Fruit fly (Drosophila melanogaster) whole organism, embryonic: ENCODE data around the gene CG14277.

Source experiments
- Abd-B ChIP-seq: fragments of 200-800 bp; sonication (Bioruptor generic); optimal IDR thresholded peaks from 2 replicates; lab custom pipeline; 2018; ENCODE audit warnings: missing biosample characterization, mild to moderate bottlenecking, missing genetic modification characterization, moderate library complexity
- BEAF-32 ChIP-seq: fragments of 200-800 bp; sonication (Bioruptor generic); optimal IDR thresholded peaks from 3 replicates; lab custom pipeline; 2017; ENCODE audit warnings: missing biosample characterization, missing genetic modification characterization, mild to moderate bottlenecking, moderate library complexity, missing genetic modification reagents
- C15 ChIP-seq: fragments of 200-800 bp; sonication (Bioruptor generic); IDR thresholded peaks from 3 replicates; pipeline ENCODE4 v1.3.6; 2022; ENCODE audit warnings: missing biosample characterization, missing genetic modification characterization
- CG10543 ChIP-seq: fragments of 200-800 bp; sonication (Bioruptor generic); optimal IDR thresholded peaks from 3 replicates; lab custom pipeline; 2017; ENCODE audit warnings: missing biosample characterization, mild to moderate bottlenecking, missing genetic modification characterization, moderate library complexity
- CG10565 ChIP-seq: fragments of 200-800 bp; sonication (Bioruptor generic); optimal IDR thresholded peaks from 3 replicates; lab custom pipeline; 2016; ENCODE audit warnings: missing biosample characterization, mild to moderate bottlenecking, missing genetic modification characterization
- CG11504 ChIP-seq: fragments of 200-800 bp; sonication (Bioruptor generic); optimal IDR thresholded peaks from 3 replicates; lab custom pipeline; 2019; ENCODE audit warnings: missing biosample characterization, mild to moderate bottlenecking, missing genetic modification characterization, moderate library complexity
- CG12299 ChIP-seq: fragments of 200-800 bp; sonication (Bioruptor generic); optimal IDR thresholded peaks from 2 replicates; lab custom pipeline; 2018; ENCODE audit warnings: missing biosample characterization, mild to moderate bottlenecking, missing genetic modification characterization
- CG13123 ChIP-seq: fragments of 200-800 bp; sonication (Bioruptor generic); optimal IDR thresholded peaks from 2 replicates; lab custom pipeline; 2016; ENCODE audit warnings: missing biosample characterization, missing genetic modification characterization
- CG14441 ChIP-seq: fragments of 200-800 bp; sonication (Bioruptor generic); IDR thresholded peaks from 2 replicates; pipeline ENCODE4 v1.3.6; 2022; ENCODE audit warnings: missing biosample characterization, missing genetic modification characterization
- CG15073 ChIP-seq: fragments of 200-800 bp; sonication (Bioruptor generic); optimal IDR thresholded peaks from 2 replicates; lab custom pipeline; 2016; ENCODE audit warnings: missing biosample characterization, missing genetic modification characterization
- CG16813 ChIP-seq: fragments of 200-800 bp; sonication (Bioruptor generic); IDR thresholded peaks from 3 replicates; pipeline ENCODE4 v1.3.6; 2022; ENCODE audit warnings: missing biosample characterization, missing genetic modification characterization; ENCODE audit not compliant: partially characterized antibody
- CG17385 ChIP-seq: fragments of 200-800 bp; sonication (Bioruptor generic); optimal IDR thresholded peaks from 3 replicates; lab custom pipeline; 2018; ENCODE audit warnings: missing biosample characterization, mild to moderate bottlenecking, missing genetic modification characterization
- CG1792 ChIP-seq: fragments of 200-800 bp; sonication (Bioruptor generic); optimal IDR thresholded peaks from 2 replicates; lab custom pipeline; 2016; ENCODE audit warnings: missing biosample characterization, missing genetic modification characterization
- CG18011 ChIP-seq: fragments of 200-800 bp; sonication (Bioruptor generic); optimal IDR thresholded peaks from 2 replicates; lab custom pipeline; 2017; ENCODE audit warnings: missing biosample characterization, missing genetic modification characterization, mild to moderate bottlenecking, moderate library complexity, missing genotype
- CG1832 ChIP-seq: fragments of 200-800 bp; sonication (Bioruptor generic); optimal IDR thresholded peaks from 2 replicates; lab custom pipeline; 2017; ENCODE audit warnings: missing biosample characterization, mild to moderate bottlenecking, missing genetic modification characterization, inconsistent platforms
- CG2712 ChIP-seq: fragments of 200-800 bp; optimal IDR thresholded peaks from 3 replicates; lab custom pipeline; 2019; ENCODE audit warnings: missing biosample characterization, mild to moderate bottlenecking, missing genetic modification characterization, moderate library complexity
- CG3995 ChIP-seq: fragments of 200-800 bp; sonication (Bioruptor generic); optimal IDR thresholded peaks from 3 replicates; lab custom pipeline; 2016; ENCODE audit warnings: missing biosample characterization, missing genetic modification characterization
- CG5245 ChIP-seq: fragments of 200-800 bp; sonication (Bioruptor generic); optimal IDR thresholded peaks from 3 replicates; lab custom pipeline; 2016; ENCODE audit warnings: missing biosample characterization, missing genetic modification characterization
- CG6791 ChIP-seq: fragments of 200-800 bp; sonication (Bioruptor generic); IDR thresholded peaks from 3 replicates; pipeline ENCODE4 v1.3.6; 2022; ENCODE audit warnings: missing biosample characterization, missing genetic modification characterization; ENCODE audit not compliant: partially characterized antibody
- CG8765 ChIP-seq: fragments of 200-800 bp; sonication (Bioruptor generic); IDR thresholded peaks from 2 replicates; pipeline ENCODE4 v1.3.6; 2022; ENCODE audit warnings: missing biosample characterization, missing genetic modification characterization
- CG8944 ChIP-seq: fragments of 200-800 bp; sonication (Bioruptor generic); optimal IDR thresholded peaks from 3 replicates; lab custom pipeline; 2016; ENCODE audit warnings: missing biosample characterization, missing genetic modification characterization
- CG9609 ChIP-seq: fragments of 200-800 bp; sonication (Bioruptor generic); optimal IDR thresholded peaks from 3 replicates; lab custom pipeline; 2016; ENCODE audit warnings: missing biosample characterization, missing genetic modification characterization
- CkIIα-i1 ChIP-seq: fragments of 200-800 bp; sonication (Bioruptor generic); IDR thresholded peaks from 2 replicates; pipeline ENCODE4 v1.3.6; 2022; ENCODE audit warnings: missing biosample characterization, missing genetic modification characterization
- Dip3 ChIP-seq: fragments of 200-800 bp; sonication (Bioruptor generic); optimal IDR thresholded peaks from 3 replicates; lab custom pipeline; 2016; ENCODE audit warnings: missing biosample characterization, missing genetic modification characterization
- Drgx ChIP-seq: fragments of 200-800 bp; sonication (Bioruptor generic); IDR thresholded peaks from 2 replicates; pipeline ENCODE4 v1.3.6; 2022; ENCODE audit warnings: missing biosample characterization, missing genetic modification characterization
- Hmr ChIP-seq: fragments of 200-800 bp; sonication (Bioruptor generic); optimal IDR thresholded peaks from 3 replicates; lab custom pipeline; 2017; ENCODE audit warnings: mild to moderate bottlenecking, missing biosample characterization, missing genetic modification reagents, missing genetic modification characterization
- Hr78 ChIP-seq, 2 experiments: fragments of 200-800 bp in 1 of 2; fragments of >200 bp in 1 of 2; sonication (Bioruptor generic) in 1 of 2; optimal IDR thresholded peaks; 2 replicates each; lab custom pipeline; 2017 to 2019; ENCODE audit warnings: missing biosample characterization in 2 of 2, missing genetic modification characterization in 2 of 2, mild to moderate bottlenecking in 1 of 2, moderate library complexity in 1 of 2
- Max ChIP-seq: fragments of 200-800 bp; sonication (Bioruptor generic); optimal IDR thresholded peaks from 2 replicates; lab custom pipeline; 2016; ENCODE audit warnings: missing biosample characterization, mild to moderate bottlenecking, missing genetic modification characterization
- Neu2 ChIP-seq: fragments of 200-800 bp; sonication (Bioruptor generic); optimal IDR thresholded peaks from 3 replicates; lab custom pipeline; 2016; ENCODE audit warnings: missing biosample characterization, missing genetic modification characterization, borderline replicate concordance
- Nf-YA ChIP-seq: fragments of 200-800 bp; sonication (Bioruptor generic); IDR thresholded peaks from 2 replicates; pipeline ENCODE4 v1.3.6; 2022; ENCODE audit warnings: missing biosample characterization, missing genetic modification characterization
- Nf-YB ChIP-seq: fragments of 200-800 bp; sonication (Bioruptor generic); optimal IDR thresholded peaks from 3 replicates; lab custom pipeline; 2019; ENCODE audit warnings: missing biosample characterization, mild to moderate bottlenecking, missing genetic modification characterization, moderate library complexity
- Sry-β ChIP-seq: fragments of 200-800 bp; sonication (Bioruptor generic); optimal IDR thresholded peaks from 2 replicates; lab custom pipeline; 2018; ENCODE audit warnings: missing biosample characterization, mild to moderate bottlenecking, missing genetic modification characterization, moderate library complexity
- ara ChIP-seq: fragments of 200-800 bp; sonication (Bioruptor generic); IDR thresholded peaks from 2 replicates; pipeline ENCODE4 v1.3.6; 2022; ENCODE audit warnings: missing biosample characterization, missing genetic modification characterization
- da ChIP-seq: fragments of 200-800 bp; sonication (Bioruptor generic); optimal IDR thresholded peaks from 2 replicates; lab custom pipeline; 2016; ENCODE audit warnings: missing biosample characterization, missing genetic modification characterization
- danr ChIP-seq: fragments of 200-800 bp; sonication (Bioruptor generic); IDR thresholded peaks from 2 replicates; pipeline ENCODE4 v1.3.6; 2022; ENCODE audit warnings: missing biosample characterization, missing genetic modification characterization
- dimm ChIP-seq: fragments of 200-800 bp; sonication (Bioruptor generic); IDR thresholded peaks from 2 replicates; pipeline ENCODE4 v1.3.6; 2022; ENCODE audit warnings: missing biosample characterization, missing genetic modification characterization
- dm ChIP-seq: fragments of 200-800 bp; sonication (Bioruptor generic); optimal IDR thresholded peaks from 3 replicates; lab custom pipeline; 2016; ENCODE audit warnings: missing biosample characterization, missing genetic modification characterization
- emc ChIP-seq: fragments of 200-800 bp; sonication (Bioruptor generic); optimal IDR thresholded peaks from 2 replicates; lab custom pipeline; 2016; ENCODE audit warnings: missing biosample characterization, missing genetic modification characterization
- fd3F ChIP-seq: fragments of 200-800 bp; sonication (Bioruptor generic); optimal IDR thresholded peaks from 2 replicates; lab custom pipeline; 2018; ENCODE audit warnings: missing biosample characterization, mild to moderate bottlenecking, missing genetic modification characterization, moderate library complexity
- fd64A ChIP-seq: fragments of 200-800 bp; sonication (Bioruptor generic); optimal IDR thresholded peaks from 3 replicates; lab custom pipeline; 2018; ENCODE audit warnings: missing biosample characterization, mild to moderate bottlenecking, missing genetic modification characterization
- gsb ChIP-seq: fragments of 200-800 bp; sonication (Bioruptor generic); IDR thresholded peaks from 2 replicates; pipeline ENCODE4 v1.3.6; 2022; ENCODE audit warnings: missing biosample characterization, missing genetic modification characterization
- gsb-n ChIP-seq: fragments of 200-800 bp; sonication (Bioruptor generic); optimal IDR thresholded peaks from 3 replicates; lab custom pipeline; 2018; ENCODE audit warnings: missing biosample characterization, mild to moderate bottlenecking, missing genetic modification characterization
- gt ChIP-seq: fragments of 200-800 bp; sonication (Bioruptor generic); IDR thresholded peaks from 2 replicates; pipeline ENCODE4 v1.3.6; 2022; ENCODE audit warnings: missing biosample characterization, missing genetic modification characterization
- hb ChIP-seq: fragments of 200-800 bp; sonication (Bioruptor generic); IDR thresholded peaks from 3 replicates; pipeline ENCODE4 v1.3.6; 2022; ENCODE audit warnings: missing biosample characterization, missing genetic modification characterization; ENCODE audit not compliant: partially characterized antibody
- ind ChIP-seq: fragments of 200-800 bp; sonication (Bioruptor generic); optimal IDR thresholded peaks from 3 replicates; lab custom pipeline; 2016; ENCODE audit warnings: missing biosample characterization, missing genetic modification characterization
- org-1 ChIP-seq: fragments of 200-800 bp; sonication (Bioruptor generic); optimal IDR thresholded peaks from 2 replicates; lab custom pipeline; 2017; ENCODE audit warnings: missing biosample characterization, missing genetic modification characterization
- phol ChIP-seq: fragments of 200-800 bp; sonication (Bioruptor generic); optimal IDR thresholded peaks from 3 replicates; lab custom pipeline; 2018; ENCODE audit warnings: missing biosample characterization, mild to moderate bottlenecking, missing genetic modification characterization, moderate library complexity
- pros ChIP-seq: fragments of 200-800 bp; sonication (Bioruptor generic); optimal IDR thresholded peaks from 3 replicates; lab custom pipeline; 2019; ENCODE audit warnings: missing biosample characterization, mild to moderate bottlenecking, missing genetic modification characterization, moderate library complexity
- sc ChIP-seq, 3 experiments: fragments of >200 bp in 2 of 3; fragments of 200-800 bp in 1 of 3; sonication (Bioruptor generic) in 1 of 3; optimal IDR thresholded peaks; 2 replicates in 2 of 3; 3 replicates in 1 of 3; lab custom pipeline; 2017; ENCODE audit warnings: mild to moderate bottlenecking in 1 of 3, missing biosample characterization in 1 of 3, missing genetic modification characterization in 1 of 3, missing genetic modification reagents in 1 of 3

The CG14277 gene

DNA sequence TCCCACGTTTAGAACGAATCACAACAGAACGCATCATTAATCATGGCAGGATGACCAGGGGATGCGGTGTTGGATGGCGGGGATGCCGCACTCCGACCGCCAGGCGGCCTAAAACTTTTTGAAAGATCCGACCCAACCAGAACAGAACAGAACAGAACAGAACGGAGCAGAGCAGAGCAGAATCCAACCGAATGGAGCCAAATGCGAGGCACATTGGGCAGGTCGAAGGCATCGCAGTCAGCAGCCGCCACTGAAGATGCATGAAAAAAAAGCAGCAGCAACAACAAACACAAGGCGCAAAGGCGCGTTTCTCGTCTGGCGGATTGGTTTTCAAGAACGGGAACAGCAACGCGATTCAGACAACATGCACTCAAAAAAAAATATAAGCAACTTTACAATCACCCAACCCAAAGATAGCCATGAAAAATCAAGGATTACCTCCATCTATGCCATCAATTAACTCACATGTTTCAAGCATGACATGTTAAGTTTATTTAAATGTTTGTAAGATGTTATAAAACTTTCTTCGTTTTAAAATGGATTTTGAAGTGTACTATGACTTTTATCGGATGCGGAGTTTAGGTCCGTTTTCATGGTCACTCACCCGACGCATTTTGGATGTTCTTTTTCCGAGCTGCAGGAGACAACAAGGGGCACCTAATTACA, 37.2 kb downstream of the CG14277 start (continued):
- TF ChIP-seq C15 (GFP tag; lab: Robert Waterston, UW) = no peak
- no peak for TF ChIP-seq gt (GFP tag; lab: Robert Waterston, UW)
- peak; percentile 69; the same call in 1 of the 2 replicates for TF ChIP-seq CG8765 (GFP tag; lab: Robert Waterston, UW)
- no peak for TF ChIP-seq CG15073 (GFP tag; lab: Kevin White, UChicago)
- TF ChIP-seq fd3F = no peak
- TF ChIP-seq CG18011 = no peak
- no peak for TF ChIP-seq danr
- TF ChIP-seq pros (GFP tag; lab: Kevin White, UChicago) = no peak
- no peak for TF ChIP-seq Nf-YA (GFP tag; lab: Robert Waterston, UW)
- TF ChIP-seq CG1792 (GFP tag; lab: Kevin White, UChicago) = no peak
- no peak for TF ChIP-seq Neu2 (GFP tag; lab: Kevin White, UChicago)
- TF ChIP-seq hb (GFP tag; lab: Robert Waterston, UW) = no peak
- TF ChIP-seq sc (optimal IDR thresholded peaks at IDR 0.05; lab: Kevin White, UChicago) = no peak
- TF ChIP-seq sc (GFP tag; optimal IDR thresholded peaks at IDR 0.05; lab: Kevin White, UChicago) = peak; percentile 62
- peak; percentile 45 for TF ChIP-seq fd64A
- peak; percentile 11 for TF ChIP-seq ind (GFP tag; lab: Kevin White, UChicago)
- peak; percentile 69 for TF ChIP-seq Drgx (GFP tag; lab: Robert Waterston, UW)
- TF ChIP-seq gsb-n (tag; lab: Kevin White, UChicago) = peak; percentile 81
- no peak for TF ChIP-seq CG6791 (GFP tag; lab: Robert Waterston, UW)
- TF ChIP-seq CG10565 = no peak
- TF ChIP-seq gsb (GFP tag; lab: Robert Waterston, UW) = no peak
- TF ChIP-seq CG13123 (GFP tag; lab: Kevin White, UChicago) = peak; percentile 30
- TF ChIP-seq dm (GFP tag; lab: Kevin White, UChicago) = peak; percentile 16
- TF ChIP-seq Dip3 (GFP tag; lab: Kevin White, UChicago) = peak; percentile 7
- no peak for TF ChIP-seq da (GFP tag; lab: Kevin White, UChicago)
- no peak for TF ChIP-seq CG14441
- TF ChIP-seq Sry-β (GFP tag; lab: Kevin White, UChicago) = peak; percentile 24
- TF ChIP-seq phol (tag; lab: Kevin White, UChicago) = peak; percentile 82
- TF ChIP-seq CG3995 (GFP tag; lab: Kevin White, UChicago) = no peak
- peak; percentile 58 for TF ChIP-seq CG8944
- peak; percentile 49 for TF ChIP-seq CG9609 (GFP tag; lab: Kevin White, UChicago)
- no peak for TF ChIP-seq CG10543 (GFP tag; lab: Kevin White, UChicago)
- TF ChIP-seq CkIIα-i1 = no peak
- peak; percentile 82 for TF ChIP-seq ara (GFP tag; lab: Robert Waterston, UW)
- TF ChIP-seq Hmr (GFP tag; lab: Kevin White, UChicago) = no peak
- TF ChIP-seq Nf-YB (GFP tag; lab: Kevin White, UChicago) = peak; percentile 39
- TF ChIP-seq CG1832 (GFP tag; lab: Kevin White, UChicago) = no peak
- no peak for TF ChIP-seq CG12299 (tag; lab: Kevin White, UChicago)
- TF ChIP-seq Abd-B = peak; percentile 36
- TF ChIP-seq CG16813 = no peak
- TF ChIP-seq CG11504 = peak; percentile 59
- peak; percentile 52 for TF ChIP-seq org-1 (GFP tag; lab: Kevin White, UChicago)
- TF ChIP-seq Hr78 (GFP tag; optimal IDR thresholded peaks at IDR 0.05; lab: Kevin White, UChicago) = peak in 1 of 2 experiments; percentile 0
- TF ChIP-seq CG17385 (GFP tag; lab: Kevin White, UChicago) = peak; percentile 44
- TF ChIP-seq CG2712 = peak; percentile 88
- TF ChIP-seq Max = peak; percentile 32
- no peak for TF ChIP-seq emc
- no peak for TF ChIP-seq BEAF-32
- TF ChIP-seq CG5245 = peak; percentile 60
- TF ChIP-seq dimm (GFP tag; lab: Robert Waterston, UW) = no peak
